Fruit fly (Drosophila melanogaster) whole organism, embryonic: ENCODE data around the gene CG3078.

ENCODE experiments used
- Asciz ChIP-seq: fragments of 200-800 bp; sonication (Bioruptor generic); optimal IDR thresholded peaks from 2 replicates; lab custom pipeline; 2017; ENCODE audit warnings: missing biosample characterization, mild to moderate bottlenecking, missing genetic modification characterization, missing genetic modification reagents
- Blimp-1 ChIP-seq: fragments of 200-800 bp; sonication (Bioruptor generic); optimal IDR thresholded peaks from 3 replicates; lab custom pipeline; 2018; ENCODE audit warnings: missing biosample characterization, missing genetic modification characterization, mild to moderate bottlenecking, moderate library complexity, missing genetic modification reagents
- CG10366 ChIP-seq: fragments of 200-800 bp; sonication (Bioruptor generic); IDR thresholded peaks from 2 replicates; pipeline ENCODE4 v1.3.6; 2022; ENCODE audit warnings: missing biosample characterization, missing genetic modification characterization
- CG10654 ChIP-seq: fragments of 200-800 bp; sonication (Bioruptor generic); optimal IDR thresholded peaks from 2 replicates; lab custom pipeline; 2016; ENCODE audit warnings: missing biosample characterization, missing genetic modification characterization
- CG11398 ChIP-seq: fragments of 200-800 bp; sonication (Bioruptor generic); optimal IDR thresholded peaks from 2 replicates; lab custom pipeline; 2016; ENCODE audit warnings: missing biosample characterization, missing genetic modification characterization
- CG12769 ChIP-seq: fragments of 200-800 bp; sonication (Bioruptor generic); optimal IDR thresholded peaks from 2 replicates; lab custom pipeline; 2019; ENCODE audit warnings: missing biosample characterization, mild to moderate bottlenecking, missing genetic modification characterization, moderate library complexity
- CG12942 ChIP-seq: fragments of 200-800 bp; sonication (Bioruptor generic); optimal IDR thresholded peaks from 3 replicates; lab custom pipeline; 2016; ENCODE audit warnings: missing biosample characterization, missing genetic modification characterization
- CG13123 ChIP-seq: fragments of 200-800 bp; sonication (Bioruptor generic); optimal IDR thresholded peaks from 2 replicates; lab custom pipeline; 2016; ENCODE audit warnings: missing biosample characterization, missing genetic modification characterization
- CG13624 ChIP-seq: fragments of 200-800 bp; sonication (Bioruptor generic); optimal IDR thresholded peaks from 2 replicates; lab custom pipeline; 2016; ENCODE audit warnings: missing biosample characterization, missing genetic modification characterization
- CG14014 ChIP-seq: fragments of 200-800 bp; sonication (Bioruptor generic); IDR thresholded peaks from 2 replicates; pipeline ENCODE4 v1.3.6; 2022; ENCODE audit warnings: missing biosample characterization, missing genetic modification characterization
- CG14441 ChIP-seq: fragments of 200-800 bp; sonication (Bioruptor generic); IDR thresholded peaks from 2 replicates; pipeline ENCODE4 v1.3.6; 2022; ENCODE audit warnings: missing biosample characterization, missing genetic modification characterization
- CG17385 ChIP-seq: fragments of 200-800 bp; sonication (Bioruptor generic); optimal IDR thresholded peaks from 3 replicates; lab custom pipeline; 2018; ENCODE audit warnings: missing biosample characterization, mild to moderate bottlenecking, missing genetic modification characterization
- CG32772 ChIP-seq: fragments of 200-800 bp; sonication (Bioruptor generic); IDR thresholded peaks from 2 replicates; pipeline ENCODE4 v1.3.6; 2022; ENCODE audit warnings: missing biosample characterization, missing genetic modification characterization
- CG3847 ChIP-seq: fragments of 200-800 bp; sonication (Bioruptor generic); IDR thresholded peaks from 2 replicates; pipeline ENCODE4 v1.3.6; 2022; ENCODE audit warnings: missing biosample characterization, missing genetic modification characterization
- CG4404 ChIP-seq: fragments of 200-800 bp; sonication (Bioruptor generic); IDR thresholded peaks from 2 replicates; pipeline ENCODE4 v1.3.6; 2022; ENCODE audit warnings: missing biosample characterization, missing genetic modification characterization
- CG4707 ChIP-seq: fragments of 200-800 bp; sonication (Bioruptor generic); optimal IDR thresholded peaks from 2 replicates; lab custom pipeline; 2018; ENCODE audit warnings: missing biosample characterization, mild to moderate bottlenecking, missing genetic modification characterization, moderate library complexity
- CG6654 ChIP-seq: fragments of 200-800 bp; sonication (Bioruptor generic); optimal IDR thresholded peaks from 2 replicates; lab custom pipeline; 2017; ENCODE audit warnings: missing biosample characterization, mild to moderate bottlenecking, missing genetic modification characterization
- CG8359 ChIP-seq: fragments of 200-800 bp; sonication (Bioruptor generic); optimal IDR thresholded peaks from 2 replicates; lab custom pipeline; 2017; ENCODE audit warnings: missing biosample characterization, mild to moderate bottlenecking, missing genetic modification characterization, borderline replicate concordance
- CG8478 ChIP-seq: fragments of >200 bp; optimal IDR thresholded peaks from 2 replicates; lab custom pipeline; 2018
- Eip74EF ChIP-seq, 2 experiments: fragments of 200-800 bp in 1 of 2; fragments of >200 bp in 1 of 2; sonication (Bioruptor generic) in 1 of 2; optimal IDR thresholded peaks; 2 replicates each; lab custom pipeline; 2017 to 2019; ENCODE audit warnings: missing biosample characterization in 2 of 2, missing genetic modification characterization in 2 of 2, mild to moderate bottlenecking in 1 of 2, moderate library complexity in 1 of 2
- Fer2 ChIP-seq: fragments of 200-800 bp; sonication (Bioruptor generic); optimal IDR thresholded peaks from 2 replicates; lab custom pipeline; 2018; ENCODE audit warnings: missing biosample characterization, mild to moderate bottlenecking, missing genetic modification characterization, moderate library complexity
- HHEX ChIP-seq: fragments of 200-800 bp; sonication (Bioruptor generic); optimal IDR thresholded peaks from 3 replicates; lab custom pipeline; 2017; ENCODE audit warnings: missing biosample characterization, mild to moderate bottlenecking, missing genetic modification characterization, missing genetic modification reagents
- Hsf ChIP-seq: fragments of 200-800 bp; sonication (Bioruptor generic); optimal IDR thresholded peaks from 3 replicates; lab custom pipeline; 2016; ENCODE audit warnings: missing biosample characterization, missing genetic modification characterization
- NC2β ChIP-seq: fragments of 200-800 bp; sonication (Bioruptor generic); optimal IDR thresholded peaks from 2 replicates; lab custom pipeline; 2016; ENCODE audit warnings: missing biosample characterization, missing genetic modification characterization
- Optix ChIP-seq: fragments of 200-800 bp; sonication (Bioruptor generic); IDR thresholded peaks from 3 replicates; pipeline ENCODE4 v1.3.6; 2022; ENCODE audit warnings: missing biosample characterization, missing genetic modification characterization
- Rfx ChIP-seq: fragments of 200-800 bp; sonication (Bioruptor generic); IDR thresholded peaks from 2 replicates; pipeline ENCODE4 v1.3.6; 2022; ENCODE audit warnings: missing biosample characterization, missing genetic modification characterization
- Rx ChIP-seq: fragments of 200-800 bp; sonication (Bioruptor generic); IDR thresholded peaks from 2 replicates; pipeline ENCODE4 v1.3.6; 2022; ENCODE audit warnings: missing biosample characterization, missing genetic modification characterization
- Six4 ChIP-seq: fragments of 200-800 bp; sonication (Bioruptor generic); optimal IDR thresholded peaks from 2 replicates; lab custom pipeline; 2016; ENCODE audit warnings: missing biosample characterization, missing genetic modification characterization
- Tbp ChIP-seq: fragments of >200 bp; optimal IDR thresholded peaks from 2 replicates; lab custom pipeline; 2018; ENCODE audit warnings: missing biosample characterization, missing genetic modification characterization
- Usf ChIP-seq: fragments of 200-800 bp; sonication (Bioruptor generic); optimal IDR thresholded peaks from 2 replicates; lab custom pipeline; 2017; ENCODE audit warnings: missing genotype, missing biosample characterization, missing genetic modification characterization
- chinmo ChIP-seq: fragments of 200-800 bp; sonication (Bioruptor generic); IDR thresholded peaks from 4 replicates; pipeline ENCODE4 v1.3.6; 2022; ENCODE audit warnings: missing biosample characterization, missing genetic modification characterization; ENCODE audit not compliant: partially characterized antibody
- crol ChIP-seq: fragments of 200-800 bp; sonication (Bioruptor generic); IDR thresholded peaks from 2 replicates; pipeline ENCODE4 v1.3.6; 2022; ENCODE audit warnings: missing biosample characterization, missing genetic modification characterization
- hb ChIP-seq: fragments of 200-800 bp; sonication (Bioruptor generic); IDR thresholded peaks from 3 replicates; pipeline ENCODE4 v1.3.6; 2022; ENCODE audit warnings: missing biosample characterization, missing genetic modification characterization; ENCODE audit not compliant: partially characterized antibody
- kah ChIP-seq: fragments of 200-800 bp; sonication (Bioruptor generic); optimal IDR thresholded peaks from 2 replicates; lab custom pipeline; 2018; ENCODE audit warnings: missing biosample characterization, mild to moderate bottlenecking, missing genetic modification characterization
- klu ChIP-seq: fragments of 200-800 bp; sonication (Bioruptor generic); IDR thresholded peaks from 2 replicates; pipeline ENCODE4 v1.3.6; 2022; ENCODE audit warnings: missing biosample characterization, missing genetic modification characterization
- lola ChIP-seq, 3 experiments: fragments of >200 bp in 2 of 3; fragments of 200-800 bp in 1 of 3; sonication (Bioruptor generic) in 1 of 3; optimal IDR thresholded peaks; 2 replicates each; lab custom pipeline; 2017 to 2019; ENCODE audit warnings: missing biosample characterization in 3 of 3, missing genetic modification characterization in 3 of 3, mild to moderate bottlenecking in 1 of 3, moderate library complexity in 1 of 3
- lov ChIP-seq, 2 experiments: fragments of 200-800 bp in 1 of 2; fragments of >200 bp in 1 of 2; sonication (Bioruptor generic) in 1 of 2; IDR thresholded peaks in 1 of 2; optimal IDR thresholded peaks in 1 of 2; 2 replicates in 1 of 2; 3 replicates in 1 of 2; pipeline versions ENCODE4 v1.3.6 to Lab custom; 2017 to 2022; ENCODE audit warnings: missing biosample characterization in 1 of 2, missing genetic modification characterization in 1 of 2
- mirr ChIP-seq: fragments of 200-800 bp; sonication (Bioruptor generic); optimal IDR thresholded peaks from 3 replicates; lab custom pipeline; 2018; ENCODE audit warnings: missing biosample characterization, mild to moderate bottlenecking, missing genetic modification characterization
- pan ChIP-seq, 4 experiments: fragments of >200 bp in 3 of 4; fragments of 200-800 bp in 1 of 4; sonication (Bioruptor generic) in 1 of 4; optimal IDR thresholded peaks in 3 of 4; IDR thresholded peaks in 1 of 4; 2 replicates each; pipeline versions ENCODE4 v1.3.6 to Lab custom; 2017 to 2022; ENCODE audit warnings: missing biosample characterization in 2 of 4, missing genetic modification characterization in 2 of 4, mixed read lengths in 1 of 4
- pzg ChIP-seq: fragments of 200-800 bp; sonication (Bioruptor generic); optimal IDR thresholded peaks from 3 replicates; lab custom pipeline; 2018; ENCODE audit warnings: missing biosample characterization, mild to moderate bottlenecking, missing genetic modification characterization, moderate library complexity
- ranshi ChIP-seq: fragments of 200-800 bp; sonication (Bioruptor generic); IDR thresholded peaks from 2 replicates; pipeline ENCODE4 v1.3.6; 2022; ENCODE audit warnings: missing biosample characterization, missing genetic modification characterization
- sd ChIP-seq: fragments of 200-800 bp; sonication (Bioruptor generic); optimal IDR thresholded peaks from 3 replicates; lab custom pipeline; 2018; ENCODE audit warnings: missing biosample characterization, mild to moderate bottlenecking, missing genetic modification characterization, moderate library complexity
- sens-2 ChIP-seq: fragments of 200-800 bp; sonication (Bioruptor generic); IDR thresholded peaks from 2 replicates; pipeline ENCODE4 v1.3.6; 2022; ENCODE audit warnings: missing biosample characterization, missing genetic modification characterization
- so ChIP-seq: fragments of 200-800 bp; sonication (Bioruptor generic); IDR thresholded peaks from 3 replicates; pipeline ENCODE4 v1.3.6; 2022; ENCODE audit warnings: missing biosample characterization, missing genetic modification characterization
- toy ChIP-seq: fragments of 200-800 bp; sonication (Bioruptor generic); IDR thresholded peaks from 2 replicates; pipeline ENCODE4 v1.3.6; 2022; ENCODE audit warnings: missing biosample characterization, missing genetic modification characterization
- vnd ChIP-seq: fragments of 200-800 bp; sonication (Bioruptor generic); IDR thresholded peaks from 3 replicates; pipeline ENCODE4 v1.3.6; 2022; ENCODE audit warnings: missing biosample characterization, missing genetic modification characterization; ENCODE audit not compliant: partially characterized antibody
- zen2 ChIP-seq: fragments of 200-800 bp; sonication (Bioruptor generic); IDR thresholded peaks from 3 replicates; pipeline ENCODE4 v1.3.6; 2022; ENCODE audit warnings: missing biosample characterization, missing genetic modification characterization; ENCODE audit not compliant: partially characterized antibody
- zfh1 ChIP-seq: fragments of 200-800 bp; sonication (Bioruptor generic); IDR thresholded peaks from 3 replicates; pipeline ENCODE4 v1.3.6; 2022; ENCODE audit warnings: missing biosample characterization, missing genetic modification characterization

The CG3078 gene

dm6 chrX:2222181-2222790, 37.4 kb downstream of the CG3078 start, which contains the start of gene Vinc (continued):
- TF ChIP-seq sd (tag; lab: Kevin White, UChicago), result peak; percentile 40
- peak; percentile 79 for TF ChIP-seq kah (GFP tag; lab: Kevin White, UChicago)
- no peak; the same call in 1 of the 2 replicates for TF ChIP-seq toy
- peak; percentile 54 for TF ChIP-seq CG10366 (GFP tag; lab: Robert Waterston, UW)
- peak; percentile 67 for TF ChIP-seq CG12942 (GFP tag; lab: Kevin White, UChicago)
- TF ChIP-seq CG13123 (GFP tag; lab: Kevin White, UChicago), result peak; percentile 49
- peak; percentile 87 for TF ChIP-seq CG14014 (GFP tag; lab: Robert Waterston, UW)
- peak; percentile 79 for TF ChIP-seq CG6654 (GFP tag; lab: Kevin White, UChicago)
- TF ChIP-seq klu (GFP tag; lab: Robert Waterston, UW), result peak; percentile 71; the same call in 1 of the 2 replicates
- peak; percentile 66 for TF ChIP-seq CG8359 (GFP tag; lab: Kevin White, UChicago)
- TF ChIP-seq CG8478 (lab: Kevin White, UChicago), result no peak
- peak; percentile 73 for TF ChIP-seq Rx (GFP tag; lab: Robert Waterston, UW)
- TF ChIP-seq CG32772 (GFP tag; lab: Robert Waterston, UW), result peak; percentile 78
- TF ChIP-seq Fer2 (tag; lab: Kevin White, UChicago), result peak; percentile 87
- peak; percentile 91 for TF ChIP-seq mirr
- no peak for TF ChIP-seq hb (GFP tag; lab: Robert Waterston, UW)
- peak; percentile 84 for TF ChIP-seq ranshi (GFP tag; lab: Robert Waterston, UW)
- no peak for TF ChIP-seq pan (optimal IDR thresholded peaks at IDR 0.05; lab: Kevin White, UChicago)
- TF ChIP-seq pan (GFP tag; optimal IDR thresholded peaks at IDR 0.05 in 1 of 2, IDR thresholded peaks at IDR 0.05 in 1 of 2), result peak in 1 of 2 experiments; percentile 75
- TF ChIP-seq CG4707 (GFP tag; lab: Kevin White, UChicago), result peak; percentile 100
- no peak for TF ChIP-seq lov (optimal IDR thresholded peaks at IDR 0.05; lab: Kevin White, UChicago)
- peak; percentile 67; the same call in 1 of the 3 replicates for TF ChIP-seq lov (GFP tag; IDR thresholded peaks at IDR 0.05; lab: Robert Waterston, UW)
- peak; percentile 52; the same call in 1 of the 3 replicates for TF ChIP-seq Optix (GFP tag; lab: Robert Waterston, UW)
- TF ChIP-seq pzg (GFP tag; lab: Kevin White, UChicago), result peak; percentile 42
- TF ChIP-seq Eip74EF (GFP tag; optimal IDR thresholded peaks at IDR 0.05; lab: Kevin White, UChicago), result peak in 1 of 2 experiments; percentile 89
- TF ChIP-seq Asciz (GFP tag; lab: Kevin White, UChicago), result no peak
- TF ChIP-seq chinmo (GFP tag; lab: Robert Waterston, UW), result no peak
- TF ChIP-seq crol (GFP tag; lab: Robert Waterston, UW), result peak; percentile 12; the same call in 1 of the 2 replicates
- peak; percentile 94 for TF ChIP-seq Rfx
- TF ChIP-seq CG11398, result peak; percentile 64
- peak; percentile 81 for TF ChIP-seq Six4 (GFP tag; lab: Kevin White, UChicago)
- TF ChIP-seq Hsf (GFP tag; lab: Kevin White, UChicago), result peak; percentile 57
- TF ChIP-seq CG10654, result peak; percentile 85
- peak; percentile 84 for TF ChIP-seq CG14441 (GFP tag; lab: Robert Waterston, UW)
- peak; percentile 88 for TF ChIP-seq so
- peak; percentile 85 for TF ChIP-seq Blimp-1 (GFP tag; lab: Kevin White, UChicago)
- peak; percentile 70 for TF ChIP-seq CG4404 (GFP tag; lab: Robert Waterston, UW)
- no peak for TF ChIP-seq vnd (GFP tag; lab: Robert Waterston, UW)
- TF ChIP-seq Tbp (GFP tag; lab: Kevin White, UChicago), result no peak
- peak; percentile 64 for TF ChIP-seq sens-2 (GFP tag; lab: Robert Waterston, UW)
- peak in 1 of 3 experiments; percentile 65 for TF ChIP-seq lola (GFP tag; optimal IDR thresholded peaks at IDR 0.05; lab: Kevin White, UChicago)
- peak; percentile 29 for TF ChIP-seq NC2β (GFP tag; lab: Kevin White, UChicago)
- TF ChIP-seq zfh1 (GFP tag; lab: Robert Waterston, UW), result peak; percentile 85
- TF ChIP-seq CG12769, result no peak
- peak; percentile 96 for TF ChIP-seq CG17385 (GFP tag; lab: Kevin White, UChicago)
- TF ChIP-seq CG3847 (GFP tag; lab: Robert Waterston, UW), result peak; percentile 83
- peak; percentile 41; the same call in 1 of the 3 replicates for TF ChIP-seq zen2 (GFP tag; lab: Robert Waterston, UW)
- TF ChIP-seq HHEX (GFP tag; lab: Kevin White, UChicago), result peak; percentile 90
- peak; percentile 36 for TF ChIP-seq Usf (GFP tag; lab: Kevin White, UChicago)
- TF ChIP-seq CG13624 (GFP tag; lab: Kevin White, UChicago), result peak; percentile 91
